Fruit fly (Drosophila melanogaster) whole organism, embryonic: ENCODE results near the gene IntS14.

Source experiments
- Bdp1 ChIP-seq: fragments of 200-800 bp; sonication (Bioruptor generic); optimal IDR thresholded peaks from 3 replicates; lab custom pipeline; 2016; ENCODE audit warnings: missing biosample characterization, missing genetic modification characterization
- CG10209 ChIP-seq: fragments of 200-800 bp; sonication (Bioruptor generic); optimal IDR thresholded peaks from 3 replicates; lab custom pipeline; 2017; ENCODE audit warnings: missing biosample characterization, mild to moderate bottlenecking, missing genetic modification characterization, missing genetic modification reagents
- CG11093 ChIP-seq: fragments of 200-800 bp; sonication (Bioruptor generic); IDR thresholded peaks from 3 replicates; pipeline ENCODE4 v1.3.6; 2022; ENCODE audit warnings: missing biosample characterization, missing genetic modification characterization
- CG11456 ChIP-seq: fragments of 200-800 bp; sonication (Bioruptor generic); IDR thresholded peaks from 3 replicates; pipeline ENCODE4 v1.3.6; 2022; ENCODE audit warnings: missing biosample characterization, missing genetic modification characterization
- CG12299 ChIP-seq: fragments of 200-800 bp; sonication (Bioruptor generic); optimal IDR thresholded peaks from 2 replicates; lab custom pipeline; 2018; ENCODE audit warnings: missing biosample characterization, mild to moderate bottlenecking, missing genetic modification characterization
- CG14667 ChIP-seq: fragments of 200-800 bp; sonication (Bioruptor generic); IDR thresholded peaks from 2 replicates; pipeline ENCODE4 v1.3.6; 2022; ENCODE audit warnings: missing biosample characterization, missing genetic modification characterization
- CG15696 ChIP-seq: fragments of 200-800 bp; sonication (Bioruptor generic); optimal IDR thresholded peaks from 2 replicates; lab custom pipeline; 2019; ENCODE audit warnings: missing biosample characterization, mild to moderate bottlenecking, missing genetic modification characterization, moderate library complexity
- CG17359 ChIP-seq: fragments of 200-800 bp; sonication (Bioruptor generic); optimal IDR thresholded peaks from 3 replicates; lab custom pipeline; 2018; ENCODE audit warnings: missing biosample characterization, mild to moderate bottlenecking, missing genetic modification characterization, moderate library complexity
- CG1832 ChIP-seq: fragments of 200-800 bp; sonication (Bioruptor generic); optimal IDR thresholded peaks from 2 replicates; lab custom pipeline; 2017; ENCODE audit warnings: missing biosample characterization, mild to moderate bottlenecking, missing genetic modification characterization, inconsistent platforms
- CG18599 ChIP-seq: fragments of 200-800 bp; sonication (Bioruptor generic); optimal IDR thresholded peaks from 3 replicates; lab custom pipeline; 2017; ENCODE audit warnings: missing biosample characterization, missing genetic modification characterization, mild to moderate bottlenecking, moderate library complexity, missing genetic modification reagents
- CG30403 ChIP-seq: fragments of 200-800 bp; sonication (Bioruptor generic); optimal IDR thresholded peaks from 3 replicates; lab custom pipeline; 2016; ENCODE audit warnings: missing biosample characterization, missing genetic modification characterization
- CG34224 ChIP-seq: fragments of 200-800 bp; sonication (Bioruptor generic); IDR thresholded peaks from 3 replicates; pipeline ENCODE4 v1.3.6; 2022; ENCODE audit warnings: missing biosample characterization, missing genetic modification characterization; ENCODE audit not compliant: partially characterized antibody
- CG4707 ChIP-seq: fragments of 200-800 bp; sonication (Bioruptor generic); optimal IDR thresholded peaks from 2 replicates; lab custom pipeline; 2018; ENCODE audit warnings: missing biosample characterization, mild to moderate bottlenecking, missing genetic modification characterization, moderate library complexity
- CG4820 ChIP-seq: fragments of 200-800 bp; sonication (Bioruptor generic); optimal IDR thresholded peaks from 3 replicates; lab custom pipeline; 2016; ENCODE audit warnings: missing biosample characterization, missing genetic modification characterization
- CG6654 ChIP-seq: fragments of 200-800 bp; sonication (Bioruptor generic); optimal IDR thresholded peaks from 2 replicates; lab custom pipeline; 2017; ENCODE audit warnings: missing biosample characterization, mild to moderate bottlenecking, missing genetic modification characterization
- CG6765 ChIP-seq: fragments of 200-800 bp; sonication (Bioruptor generic); optimal IDR thresholded peaks from 3 replicates; lab custom pipeline; 2017; ENCODE audit warnings: missing biosample characterization, mild to moderate bottlenecking, missing genetic modification characterization
- CG7271 ChIP-seq: fragments of 200-800 bp; sonication (Bioruptor generic); optimal IDR thresholded peaks from 2 replicates; lab custom pipeline; 2018; ENCODE audit warnings: missing biosample characterization, mild to moderate bottlenecking, missing genetic modification characterization, moderate library complexity
- CG7372 ChIP-seq: fragments of 200-800 bp; sonication (Bioruptor generic); IDR thresholded peaks from 2 replicates; pipeline ENCODE4 v1.3.6; 2022; ENCODE audit warnings: missing biosample characterization, missing genetic modification characterization
- Dbx ChIP-seq: fragments of 200-800 bp; sonication (Bioruptor generic); IDR thresholded peaks from 3 replicates; pipeline ENCODE4 v1.3.6; 2022; ENCODE audit warnings: missing biosample characterization, missing genetic modification characterization
- Dek ChIP-seq: fragments of 200-800 bp; sonication (Bioruptor generic); optimal IDR thresholded peaks from 3 replicates; lab custom pipeline; 2019; ENCODE audit warnings: missing biosample characterization, mild to moderate bottlenecking, missing genetic modification characterization, moderate library complexity
- Dip3 ChIP-seq: fragments of 200-800 bp; sonication (Bioruptor generic); optimal IDR thresholded peaks from 3 replicates; lab custom pipeline; 2016; ENCODE audit warnings: missing biosample characterization, missing genetic modification characterization
- Dref ChIP-seq: fragments of 200-800 bp; sonication (Bioruptor generic); IDR thresholded peaks from 2 replicates; pipeline ENCODE4 v1.3.6; 2022; ENCODE audit warnings: missing biosample characterization, missing genetic modification characterization
- HHEX ChIP-seq: fragments of 200-800 bp; sonication (Bioruptor generic); optimal IDR thresholded peaks from 3 replicates; lab custom pipeline; 2017; ENCODE audit warnings: missing biosample characterization, mild to moderate bottlenecking, missing genetic modification characterization, missing genetic modification reagents
- Hand ChIP-seq: fragments of 200-800 bp; sonication (Bioruptor generic); optimal IDR thresholded peaks from 2 replicates; lab custom pipeline; 2017; ENCODE audit warnings: mild to moderate bottlenecking, missing biosample characterization, missing genetic modification reagents, missing genetic modification characterization
- HmgD ChIP-seq: fragments of 200-800 bp; sonication (Bioruptor generic); optimal IDR thresholded peaks from 3 replicates; lab custom pipeline; 2016; ENCODE audit warnings: missing biosample characterization, missing genetic modification characterization
- HmgZ ChIP-seq: fragments of 200-800 bp; sonication (Bioruptor generic); optimal IDR thresholded peaks from 2 replicates; lab custom pipeline; 2018; ENCODE audit warnings: missing biosample characterization, mild to moderate bottlenecking, missing genetic modification characterization
- Hsf ChIP-seq: fragments of 200-800 bp; sonication (Bioruptor generic); optimal IDR thresholded peaks from 3 replicates; lab custom pipeline; 2016; ENCODE audit warnings: missing biosample characterization, missing genetic modification characterization
- Lpt ChIP-seq: fragments of >200 bp; optimal IDR thresholded peaks from 2 replicates; lab custom pipeline; 2018; ENCODE audit warnings: missing biosample characterization, missing genetic modification characterization
- Ravus ChIP-seq: fragments of 200-800 bp; sonication (Bioruptor generic); IDR thresholded peaks from 2 replicates; pipeline ENCODE4 v1.3.6; 2022; ENCODE audit warnings: missing biosample characterization, missing genetic modification characterization
- Sry-δ ChIP-seq: fragments of 200-800 bp; sonication (Bioruptor generic); optimal IDR thresholded peaks from 2 replicates; lab custom pipeline; 2016; ENCODE audit warnings: missing biosample characterization, missing genetic modification characterization
- cato ChIP-seq: fragments of 200-800 bp; sonication (Bioruptor generic); optimal IDR thresholded peaks from 2 replicates; lab custom pipeline; 2016; ENCODE audit warnings: missing biosample characterization, missing genetic modification characterization, borderline replicate concordance
- chm ChIP-seq: fragments of 200-800 bp; sonication (Bioruptor generic); IDR thresholded peaks from 2 replicates; pipeline ENCODE4 v1.3.6; 2022; ENCODE audit warnings: missing biosample characterization, missing genetic modification characterization
- corto ChIP-seq: fragments of 200-800 bp; sonication (Bioruptor generic); optimal IDR thresholded peaks from 2 replicates; lab custom pipeline; 2016; ENCODE audit warnings: missing biosample characterization, mild to moderate bottlenecking, missing genetic modification characterization, moderate library complexity
- croc ChIP-seq: fragments of 200-800 bp; sonication (Bioruptor generic); conservative IDR thresholded peaks from 3 replicates; pipeline ENCODE4 v1.3.6; 2022; ENCODE audit warnings: missing biosample characterization, missing genetic modification characterization
- crp ChIP-seq, 2 experiments: fragments of 200-800 bp; sonication (Bioruptor generic); optimal IDR thresholded peaks; 2 replicates in 1 of 2; 3 replicates in 1 of 2; lab custom pipeline; 2017; ENCODE audit warnings: missing biosample characterization in 2 of 2, missing genetic modification characterization in 2 of 2, mild to moderate bottlenecking in 1 of 2, moderate library complexity in 1 of 2
- da ChIP-seq: fragments of 200-800 bp; sonication (Bioruptor generic); optimal IDR thresholded peaks from 2 replicates; lab custom pipeline; 2016; ENCODE audit warnings: missing biosample characterization, missing genetic modification characterization
- esg ChIP-seq: fragments of 200-800 bp; sonication (Bioruptor generic); conservative IDR thresholded peaks from 2 replicates; pipeline ENCODE4 v1.3.6; 2022; ENCODE audit warnings: missing biosample characterization, missing genetic modification characterization
- gro ChIP-seq: fragments of 200-800 bp; sonication (Bioruptor generic); optimal IDR thresholded peaks from 2 replicates; lab custom pipeline; 2016; ENCODE audit warnings: missing biosample characterization, missing genetic modification characterization
- gsb-n ChIP-seq: fragments of 200-800 bp; sonication (Bioruptor generic); optimal IDR thresholded peaks from 3 replicates; lab custom pipeline; 2018; ENCODE audit warnings: missing biosample characterization, mild to moderate bottlenecking, missing genetic modification characterization
- h ChIP-seq: fragments of >200 bp; optimal IDR thresholded peaks from 2 replicates; lab custom pipeline; 2017
- jumu ChIP-seq: fragments of 200-800 bp; sonication (Bioruptor generic); optimal IDR thresholded peaks from 3 replicates; lab custom pipeline; 2016; ENCODE audit warnings: missing biosample characterization, missing genetic modification characterization
- mam ChIP-seq: fragments of 200-800 bp; sonication (Bioruptor generic); optimal IDR thresholded peaks from 3 replicates; lab custom pipeline; 2016; ENCODE audit warnings: missing biosample characterization, missing genetic modification characterization
- mirr ChIP-seq: fragments of 200-800 bp; sonication (Bioruptor generic); optimal IDR thresholded peaks from 3 replicates; lab custom pipeline; 2018; ENCODE audit warnings: missing biosample characterization, mild to moderate bottlenecking, missing genetic modification characterization
- prd ChIP-seq, 3 experiments: fragments of >200 bp in 2 of 3; fragments of 200-800 bp in 1 of 3; sonication (Bioruptor generic) in 1 of 3; optimal IDR thresholded peaks in 2 of 3; IDR thresholded peaks in 1 of 3; 2 replicates in 2 of 3; 3 replicates in 1 of 3; pipeline versions ENCODE4 v1.3.6 to Lab custom; 2017 to 2022; ENCODE audit warnings: missing biosample characterization in 1 of 3, missing genetic modification characterization in 1 of 3
- repo ChIP-seq: fragments of 200-800 bp; sonication (Bioruptor generic); optimal IDR thresholded peaks from 2 replicates; lab custom pipeline; 2016; ENCODE audit warnings: missing biosample characterization, missing genetic modification characterization
- ro ChIP-seq: fragments of 200-800 bp; sonication (Bioruptor generic); IDR thresholded peaks from 2 replicates; pipeline ENCODE4 v1.3.6; 2022; ENCODE audit warnings: missing biosample characterization, missing genetic modification characterization
- sisA ChIP-seq: fragments of 200-800 bp; sonication (Bioruptor generic); IDR thresholded peaks from 2 replicates; pipeline ENCODE4 v1.3.6; 2022; ENCODE audit warnings: missing biosample characterization, missing genetic modification characterization
- tll ChIP-seq, 2 experiments: fragments of 200-800 bp in 1 of 2; fragments of >200 bp in 1 of 2; sonication (Bioruptor generic) in 1 of 2; optimal IDR thresholded peaks; 2 replicates each; lab custom pipeline; 2017 to 2019; ENCODE audit warnings: missing biosample characterization in 2 of 2, missing genetic modification characterization in 2 of 2, mild to moderate bottlenecking in 1 of 2, moderate library complexity in 1 of 2

Gene IntS14

DNA sequence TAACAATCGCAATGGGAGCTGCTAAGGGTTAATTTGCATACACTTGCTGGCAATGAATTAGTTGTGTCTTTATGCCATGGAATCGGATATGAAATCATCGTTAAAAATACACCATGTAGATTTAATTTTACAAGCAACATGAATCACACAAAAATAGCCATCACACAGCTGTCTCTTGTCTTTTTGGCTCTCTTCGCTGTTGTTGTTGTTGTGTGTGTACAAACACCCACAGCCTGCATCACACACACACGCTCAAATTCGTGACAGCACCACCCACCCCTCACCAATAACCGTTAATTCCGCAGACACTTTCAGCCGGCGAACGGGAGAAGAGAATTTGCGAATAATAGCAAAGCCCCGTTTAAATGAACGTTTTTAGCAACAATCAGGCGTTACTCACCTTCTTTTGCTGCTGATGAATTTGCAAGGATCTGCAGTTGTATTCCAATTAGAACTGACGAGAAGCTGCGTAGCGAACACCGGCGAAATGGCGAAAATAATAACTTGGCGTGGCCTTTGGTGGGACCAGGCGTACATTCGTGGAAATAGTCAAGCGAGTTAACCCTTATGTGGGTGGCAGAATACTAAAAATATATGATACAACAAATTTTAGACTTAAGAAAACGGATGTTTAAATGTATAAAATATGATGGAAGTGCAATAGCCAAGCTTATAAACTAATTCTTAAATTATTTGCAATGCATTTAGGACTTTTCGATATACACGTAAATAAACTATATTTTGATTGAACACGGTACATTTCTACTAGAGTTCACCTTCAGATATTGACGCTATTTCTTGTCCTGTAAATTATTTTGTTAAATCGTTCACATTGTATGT, 6.3 kb upstream of the IntS14 start, which contains the start of gene capt (continued):
- TF ChIP-seq ro (GFP tag; lab: Robert Waterston, UW) (no peak), gro (GFP tag; lab: Kevin White, UChicago) (peak; percentile 3), corto (GFP tag; lab: Kevin White, UChicago) (no peak), CG34224 (GFP tag; lab: Robert Waterston, UW) (no peak), croc (GFP tag; lab: Robert Waterston, UW) (no peak), Bdp1 (GFP tag; lab: Kevin White, UChicago) (no peak), CG6765 (GFP tag; lab: Kevin White, UChicago) (no peak), CG11456 (GFP tag; lab: Robert Waterston, UW) (peak; percentile 62; the same call in 1 of the 3 replicates), HmgZ (tag; lab: Kevin White, UChicago) (no peak), jumu (GFP tag; lab: Kevin White, UChicago) (peak; percentile 29), HHEX (no peak), chm (GFP tag; lab: Robert Waterston, UW) (no peak), Dip3 (peak; percentile 16), cato (GFP tag; lab: Kevin White, UChicago) (no peak), h (lab: Kevin White, UChicago) (no peak), Ravus (GFP tag; lab: Robert Waterston, UW) (no peak), mam (GFP tag; lab: Kevin White, UChicago) (peak; percentile 49), CG12299 (tag; lab: Kevin White, UChicago) (no peak), Dbx (GFP tag; lab: Robert Waterston, UW) (peak; percentile 21; the same call in 1 of the 3 replicates), CG15696 (tag; lab: Kevin White, UChicago) (peak; percentile 24), CG17359 (tag; lab: Kevin White, UChicago) (no peak), crp (GFP tag; optimal IDR thresholded peaks at IDR 0.05; lab: Kevin White, UChicago) (peak; percentile 6 to 66), Dek (tag; lab: Kevin White, UChicago) (peak; percentile 26), CG11093 (GFP tag; lab: Robert Waterston, UW) (0 out of 3 replicates have a peak, but pooled peaks have one; percentile 27), Dref (no peak), da (GFP tag; lab: Kevin White, UChicago) (no peak), CG6654 (GFP tag; lab: Kevin White, UChicago) (no peak), Hsf (GFP tag; lab: Kevin White, UChicago) (peak; percentile 62), gsb-n (tag; lab: Kevin White, UChicago) (no peak), Sry-δ (GFP tag; lab: Kevin White, UChicago) (no peak), sisA (GFP tag; lab: Robert Waterston, UW) (peak; percentile 21; the same call in 1 of the 2 replicates), HmgD (no peak), CG7271 (tag; lab: Kevin White, UChicago) (no peak), tll (GFP tag; optimal IDR thresholded peaks at IDR 0.05; lab: Kevin White, UChicago) (no peak), CG7372 (GFP tag; lab: Robert Waterston, UW) (peak; percentile 39; the same call in 1 of the 2 replicates), CG14667 (GFP tag; lab: Robert Waterston, UW) (no peak), CG10209 (GFP tag; lab: Kevin White, UChicago) (peak; percentile 7), mirr (no peak), repo (GFP tag; lab: Kevin White, UChicago) (no peak), prd (optimal IDR thresholded peaks at IDR 0.05; lab: Kevin White, UChicago) (no peak), prd (GFP tag; IDR thresholded peaks at IDR 0.05; lab: Robert Waterston, UW) (peak; percentile 56; the same call in 2 of the 3 replicates), Hand (GFP tag; lab: Kevin White, UChicago) (no peak), esg (GFP tag; lab: Robert Waterston, UW) (peak; percentile 31), CG1832 (no peak), CG4707 (GFP tag; lab: Kevin White, UChicago) (no peak), CG4820 (peak; percentile 16), CG30403 (GFP tag; lab: Kevin White, UChicago) (peak; percentile 55), CG18599 (GFP tag; lab: Kevin White, UChicago) (peak; percentile 54), Lpt (GFP tag; lab: Kevin White, UChicago) (no peak)
